Fruit fly (Drosophila melanogaster) whole organism, wandering third instar larva: ENCODE measurements around the gene PIG-U.

ENCODE experiments used
- CG32264 ChIP-seq: fragments of 200-800 bp; sonication (Bioruptor generic); optimal IDR thresholded peaks from 2 replicates; lab custom pipeline; 2016; ENCODE audit warnings: missing biosample characterization, missing genetic modification characterization
- HLH106 ChIP-seq: fragments of 200-800 bp; optimal IDR thresholded peaks from 3 replicates; lab custom pipeline; 2019; ENCODE audit warnings: missing biosample characterization, mild to moderate bottlenecking, missing genetic modification characterization, moderate library complexity
- Hnf4 ChIP-seq: fragments of 200-800 bp; sonication (Bioruptor generic); optimal IDR thresholded peaks from 2 replicates; lab custom pipeline; 2016; ENCODE audit warnings: missing biosample characterization, mild to moderate bottlenecking, missing genetic modification characterization
- OdsH ChIP-seq: fragments of 200-800 bp; sonication (Bioruptor generic); optimal IDR thresholded peaks from 2 replicates; lab custom pipeline; 2016; ENCODE audit warnings: missing biosample characterization, mild to moderate bottlenecking, missing genetic modification characterization
- br ChIP-seq: fragments of 200-800 bp; sonication (Bioruptor generic); optimal IDR thresholded peaks from 2 replicates; lab custom pipeline; 2016; ENCODE audit warnings: missing biosample characterization, missing genetic modification characterization
- ey ChIP-seq: fragments of 200-800 bp; sonication (Bioruptor generic); optimal IDR thresholded peaks from 2 replicates; lab custom pipeline; 2016; ENCODE audit warnings: missing biosample characterization, missing genetic modification characterization
- h ChIP-seq: fragments of 200-800 bp; sonication (Bioruptor generic); optimal IDR thresholded peaks from 3 replicates; lab custom pipeline; 2016; ENCODE audit warnings: missing biosample characterization, mild to moderate bottlenecking, missing genetic modification characterization
- jim ChIP-seq: fragments of 175-275, 200-325 bp; sonication (Bioruptor generic); optimal IDR thresholded peaks from 2 replicates; lab custom pipeline; 2016; ENCODE audit warnings: missing biosample characterization, mild to moderate bottlenecking, missing genetic modification characterization
- lola ChIP-seq: fragments of >200 bp; optimal IDR thresholded peaks from 2 replicates; lab custom pipeline; 2017; ENCODE audit warnings: missing biosample characterization, missing genetic modification characterization
- pan ChIP-seq: fragments of >200 bp; optimal IDR thresholded peaks from 2 replicates; lab custom pipeline; 2017
- psq ChIP-seq: fragments of 200-800 bp; sonication (Bioruptor generic); optimal IDR thresholded peaks from 3 replicates; lab custom pipeline; 2017; ENCODE audit warnings: missing biosample characterization, mild to moderate bottlenecking, missing genetic modification characterization, moderate library complexity
- usp ChIP-seq: fragments of >200 bp; optimal IDR thresholded peaks from 2 replicates; lab custom pipeline; 2017; ENCODE audit warnings: missing biosample characterization, missing genetic modification characterization

dm6 chr2L:8542639-8543038 lies 27.7 kb downstream of the PIG-U start:
- no peak for TF ChIP-seq pan (lab: Kevin White, UChicago)
- TF ChIP-seq ey = no peak
- no peak for TF ChIP-seq psq
- TF ChIP-seq CG32264 = no peak
- no peak for TF ChIP-seq br (GFP tag; lab: Kevin White, UChicago)
- no peak for TF ChIP-seq HLH106 (tag; lab: Kevin White, UChicago)
- no peak for TF ChIP-seq OdsH
- TF ChIP-seq lola (GFP tag; lab: Kevin White, UChicago) = no peak
- no peak for TF ChIP-seq usp
- no peak for TF ChIP-seq jim
- no peak for TF ChIP-seq Hnf4 (GFP tag; lab: Kevin White, UChicago)
- no peak for TF ChIP-seq h (GFP tag; lab: Kevin White, UChicago)
